Fruit fly (Drosophila melanogaster) whole organism, pupa: ENCODE data around the gene Pfdn4.
A peak's percentile ranks its signal among the peaks of the same experiment; 100 is the strongest.

Experiments used
- CG10348 ChIP-seq: fragments of 200-800 bp; sonication (Bioruptor generic); IDR thresholded peaks from 2 replicates; pipeline ENCODE4 v1.3.6; 2022; ENCODE audit warnings: missing biosample characterization, missing genetic modification characterization
- CG13204 ChIP-seq: fragments of 200-800 bp; sonication (Bioruptor generic); optimal IDR thresholded peaks from 2 replicates; lab custom pipeline; 2018; ENCODE audit warnings: missing biosample characterization, mild to moderate bottlenecking, missing genetic modification characterization, moderate library complexity
- CG14655 ChIP-seq: fragments of 200-800 bp; sonication (Bioruptor generic); optimal IDR thresholded peaks from 3 replicates; lab custom pipeline; 2017; ENCODE audit warnings: mild to moderate bottlenecking, missing biosample characterization, missing genetic modification reagents, missing genetic modification characterization
- CG32121 ChIP-seq: fragments of 200-800 bp; sonication (Bioruptor generic); IDR thresholded peaks from 2 replicates; pipeline ENCODE4 v1.3.6; 2022; ENCODE audit warnings: missing biosample characterization, missing genetic modification characterization
- CG34367 ChIP-seq: fragments of 200-800 bp; sonication (Bioruptor generic); optimal IDR thresholded peaks from 2 replicates; lab custom pipeline; 2018; ENCODE audit warnings: missing biosample characterization, mild to moderate bottlenecking, missing genetic modification characterization
- CG4496 ChIP-seq: fragments of 200-800 bp; sonication (Bioruptor generic); IDR thresholded peaks from 3 replicates; pipeline ENCODE4 v1.3.6; 2022; ENCODE audit warnings: missing biosample characterization, missing genetic modification characterization
- CG8159 ChIP-seq: fragments of 200-800 bp; sonication (Bioruptor generic); optimal IDR thresholded peaks from 3 replicates; lab custom pipeline; 2018; ENCODE audit warnings: missing biosample characterization, mild to moderate bottlenecking, missing genetic modification characterization, moderate library complexity
- CG9948 ChIP-seq: fragments of 200-800 bp; sonication (Bioruptor generic); optimal IDR thresholded peaks from 2 replicates; lab custom pipeline; 2018; ENCODE audit warnings: missing biosample characterization, mild to moderate bottlenecking, missing genetic modification characterization, moderate library complexity
- EcR ChIP-seq: fragments of 200-800 bp; sonication (Bioruptor generic); optimal IDR thresholded peaks from 3 replicates; lab custom pipeline; 2019; ENCODE audit warnings: missing biosample characterization, missing genetic modification characterization, mild to moderate bottlenecking, moderate library complexity, missing genetic modification reagents
- Ets98B ChIP-seq: fragments of 200-800 bp; sonication (Bioruptor generic); IDR thresholded peaks from 2 replicates; pipeline ENCODE4 v1.3.6; 2022; ENCODE audit warnings: missing biosample characterization, missing genetic modification characterization
- Pif1A ChIP-seq: fragments of 200-800 bp; sonication (Bioruptor generic); optimal IDR thresholded peaks from 3 replicates; lab custom pipeline; 2016; ENCODE audit warnings: missing biosample characterization, missing genetic modification characterization
- Pif1B ChIP-seq: fragments of 200-800 bp; sonication (Bioruptor generic); optimal IDR thresholded peaks from 3 replicates; lab custom pipeline; 2016; ENCODE audit warnings: missing biosample characterization, missing genetic modification characterization
- gl ChIP-seq: fragments of 200-800 bp; sonication (Bioruptor generic); optimal IDR thresholded peaks from 2 replicates; lab custom pipeline; 2018; ENCODE audit warnings: missing biosample characterization, mild to moderate bottlenecking, missing genetic modification characterization

DNA sequence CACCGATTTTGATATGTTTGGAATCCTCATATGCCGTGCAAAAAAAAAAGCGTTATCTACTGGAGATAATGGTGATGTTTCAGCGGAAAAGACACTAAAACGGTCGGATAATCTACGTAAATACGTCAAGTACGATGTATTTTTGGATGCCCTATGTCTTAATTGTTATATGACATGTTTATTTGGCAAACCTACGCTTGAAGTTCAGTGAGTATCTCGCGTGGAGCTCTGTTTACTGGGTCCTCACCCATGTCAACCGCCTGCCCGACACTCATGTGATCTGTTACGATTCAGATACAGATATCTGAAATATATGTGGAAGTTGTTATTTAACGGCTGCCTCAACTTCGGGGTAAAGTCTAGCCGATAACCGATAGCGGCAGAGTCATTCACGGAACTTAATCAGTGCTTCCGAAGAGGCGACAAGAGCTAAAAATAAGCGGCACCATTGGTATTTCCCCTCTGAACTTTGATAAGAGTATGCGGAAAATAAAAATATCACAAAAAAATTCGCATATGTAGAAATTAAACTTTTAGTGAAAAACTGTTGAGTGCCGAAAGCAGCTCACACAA, 14.2 kb downstream of the Pfdn4 start:
- no peak for TF ChIP-seq CG8159
- no peak for TF ChIP-seq CG34367 (tag; lab: Kevin White, UChicago)
- TF ChIP-seq CG14655 (GFP tag; lab: Kevin White, UChicago): no peak
- no peak for TF ChIP-seq CG10348 (GFP tag; lab: Robert Waterston, UW)
- TF ChIP-seq Ets98B (GFP tag; lab: Robert Waterston, UW): no peak
- TF ChIP-seq Pif1B (GFP tag; lab: Kevin White, UChicago): no peak
- no peak for TF ChIP-seq CG9948 (tag; lab: Kevin White, UChicago)
- peak; percentile 37 for TF ChIP-seq gl (tag; lab: Kevin White, UChicago)
- no peak for TF ChIP-seq CG13204
- no peak for TF ChIP-seq EcR (GFP tag; lab: Kevin White, UChicago)
- no peak for TF ChIP-seq Pif1A
- TF ChIP-seq CG32121: no peak
- no peak for TF ChIP-seq CG4496
